Fruit fly (Drosophila melanogaster) whole organism, embryonic: Measurements from ENCODE around the gene CG32708.

ENCODE experiments used
- ATbp ChIP-seq: fragments of 200-800 bp; sonication (Bioruptor generic); optimal IDR thresholded peaks from 2 replicates; lab custom pipeline; 2017; ENCODE audit warnings: missing biosample characterization, mild to moderate bottlenecking, missing genetic modification characterization, missing genetic modification reagents
- Atf6 ChIP-seq: fragments of 200-800 bp; sonication (Bioruptor generic); IDR thresholded peaks from 2 replicates; pipeline ENCODE4 v1.3.6; 2022; ENCODE audit warnings: missing biosample characterization, missing genetic modification characterization
- Awh ChIP-seq: fragments of 200-800 bp; sonication (Bioruptor generic); IDR thresholded peaks from 2 replicates; pipeline ENCODE4, ENCODE4 v1.3.6; 2022; ENCODE audit warnings: missing biosample characterization, missing genetic modification characterization
- Bdp1 ChIP-seq: fragments of 200-800 bp; sonication (Bioruptor generic); optimal IDR thresholded peaks from 3 replicates; lab custom pipeline; 2016; ENCODE audit warnings: missing biosample characterization, missing genetic modification characterization
- CG11093 ChIP-seq: fragments of 200-800 bp; sonication (Bioruptor generic); IDR thresholded peaks from 3 replicates; pipeline ENCODE4 v1.3.6; 2022; ENCODE audit warnings: missing biosample characterization, missing genetic modification characterization
- CG11504 ChIP-seq: fragments of 200-800 bp; sonication (Bioruptor generic); optimal IDR thresholded peaks from 3 replicates; lab custom pipeline; 2019; ENCODE audit warnings: missing biosample characterization, mild to moderate bottlenecking, missing genetic modification characterization, moderate library complexity
- CG1233 ChIP-seq: fragments of 200-800 bp; sonication (Bioruptor generic); optimal IDR thresholded peaks from 4 replicates; lab custom pipeline; 2018; ENCODE audit warnings: missing biosample characterization, mild to moderate bottlenecking, missing genetic modification characterization
- CG12659 ChIP-seq: fragments of 200-800 bp; sonication (Bioruptor generic); optimal IDR thresholded peaks from 3 replicates; lab custom pipeline; 2017; ENCODE audit warnings: mild to moderate bottlenecking, missing biosample characterization, missing genetic modification reagents, missing genetic modification characterization
- CG15696 ChIP-seq: fragments of 200-800 bp; sonication (Bioruptor generic); optimal IDR thresholded peaks from 2 replicates; lab custom pipeline; 2019; ENCODE audit warnings: missing biosample characterization, mild to moderate bottlenecking, missing genetic modification characterization, moderate library complexity
- CG17186 ChIP-seq: fragments of 200-800 bp; sonication (Bioruptor generic); optimal IDR thresholded peaks from 3 replicates; lab custom pipeline; 2017; ENCODE audit warnings: missing biosample characterization, missing genetic modification reagents, missing genetic modification characterization
- CG17385 ChIP-seq: fragments of 200-800 bp; sonication (Bioruptor generic); optimal IDR thresholded peaks from 3 replicates; lab custom pipeline; 2018; ENCODE audit warnings: missing biosample characterization, mild to moderate bottlenecking, missing genetic modification characterization
- CG18476 ChIP-seq: fragments of 200-800 bp; sonication (Bioruptor generic); optimal IDR thresholded peaks from 2 replicates; lab custom pipeline; 2016; ENCODE audit warnings: missing biosample characterization, mild to moderate bottlenecking, missing genetic modification characterization
- CG18619 ChIP-seq: fragments of 200-800 bp; sonication (Bioruptor generic); optimal IDR thresholded peaks from 3 replicates; lab custom pipeline; 2017; ENCODE audit warnings: missing biosample characterization, mild to moderate bottlenecking, missing genetic modification characterization
- CG30431 ChIP-seq: fragments of 200-800 bp; sonication (Bioruptor generic); optimal IDR thresholded peaks from 2 replicates; lab custom pipeline; 2017; ENCODE audit warnings: missing biosample characterization, missing genetic modification characterization
- CG3065 ChIP-seq: fragments of 200-800 bp; sonication (Bioruptor generic); optimal IDR thresholded peaks from 2 replicates; lab custom pipeline; 2016; ENCODE audit warnings: missing biosample characterization, missing genetic modification characterization
- CG32532 ChIP-seq: fragments of 200-800 bp; sonication (Bioruptor generic); IDR thresholded peaks from 2 replicates; pipeline ENCODE4 v1.3.6; 2022; ENCODE audit warnings: missing biosample characterization, missing genetic modification characterization
- CG4730 ChIP-seq: fragments of 200-800 bp; sonication (Bioruptor generic); IDR thresholded peaks from 2 replicates; pipeline ENCODE4 v1.3.6; 2022; ENCODE audit warnings: missing biosample characterization, missing genetic modification characterization
- CG6791 ChIP-seq: fragments of 200-800 bp; sonication (Bioruptor generic); IDR thresholded peaks from 3 replicates; pipeline ENCODE4 v1.3.6; 2022; ENCODE audit warnings: missing biosample characterization, missing genetic modification characterization; ENCODE audit not compliant: partially characterized antibody
- CG7839 ChIP-seq: fragments of 200-800 bp; sonication (Bioruptor generic); optimal IDR thresholded peaks from 3 replicates; lab custom pipeline; 2018; ENCODE audit warnings: missing biosample characterization, mild to moderate bottlenecking, missing genetic modification characterization, moderate library complexity
- CG8944 ChIP-seq: fragments of 200-800 bp; sonication (Bioruptor generic); optimal IDR thresholded peaks from 3 replicates; lab custom pipeline; 2016; ENCODE audit warnings: missing biosample characterization, missing genetic modification characterization
- CG9797 ChIP-seq: fragments of 200-800 bp; sonication (Bioruptor generic); optimal IDR thresholded peaks from 3 replicates; lab custom pipeline; 2018; ENCODE audit warnings: missing biosample characterization, mild to moderate bottlenecking, missing genetic modification characterization
- Camta ChIP-seq: fragments of 200-800 bp; sonication (Bioruptor generic); optimal IDR thresholded peaks from 2 replicates; lab custom pipeline; 2016; ENCODE audit warnings: missing biosample characterization, missing genetic modification characterization
- D ChIP-seq, 2 experiments: fragments of 200-800 bp in 1 of 2; fragments of >200 bp in 1 of 2; sonication (Bioruptor generic) in 1 of 2; optimal IDR thresholded peaks; 2 replicates in 1 of 2; 3 replicates in 1 of 2; lab custom pipeline; 2017; ENCODE audit warnings: mild to moderate bottlenecking in 1 of 2, missing biosample characterization in 1 of 2, missing genetic modification characterization in 1 of 2, missing genetic modification reagents in 1 of 2
- Dp ChIP-seq: fragments of 200-800 bp; sonication (Bioruptor generic); optimal IDR thresholded peaks from 2 replicates; lab custom pipeline; 2018; ENCODE audit warnings: missing biosample characterization, mild to moderate bottlenecking, missing genetic modification characterization, moderate library complexity
- Eip74EF ChIP-seq, 2 experiments: fragments of 200-800 bp in 1 of 2; fragments of >200 bp in 1 of 2; sonication (Bioruptor generic) in 1 of 2; optimal IDR thresholded peaks; 2 replicates each; lab custom pipeline; 2017 to 2019; ENCODE audit warnings: missing biosample characterization in 2 of 2, missing genetic modification characterization in 2 of 2, mild to moderate bottlenecking in 1 of 2, moderate library complexity in 1 of 2
- Hr3 ChIP-seq: fragments of 200-800 bp; sonication (Bioruptor generic); optimal IDR thresholded peaks from 3 replicates; lab custom pipeline; 2016; ENCODE audit warnings: missing biosample characterization, missing genetic modification characterization
- Lhr ChIP-seq: fragments of 200-800 bp; sonication (Bioruptor generic); optimal IDR thresholded peaks from 3 replicates; lab custom pipeline; 2017; ENCODE audit warnings: mild to moderate bottlenecking, missing biosample characterization, missing genetic modification reagents, missing genetic modification characterization
- Lpt ChIP-seq: fragments of >200 bp; optimal IDR thresholded peaks from 2 replicates; lab custom pipeline; 2018; ENCODE audit warnings: missing biosample characterization, missing genetic modification characterization
- MBD-R2 ChIP-seq: fragments of 200-800 bp; sonication (Bioruptor generic); IDR thresholded peaks from 2 replicates; pipeline ENCODE4 v1.3.6; 2022; ENCODE audit warnings: missing biosample characterization, missing genetic modification characterization
- Six4 ChIP-seq: fragments of 200-800 bp; sonication (Bioruptor generic); optimal IDR thresholded peaks from 2 replicates; lab custom pipeline; 2016; ENCODE audit warnings: missing biosample characterization, missing genetic modification characterization
- Sox102F ChIP-seq: fragments of 200-800 bp; sonication (Bioruptor generic); optimal IDR thresholded peaks from 2 replicates; lab custom pipeline; 2018; ENCODE audit warnings: missing biosample characterization, mild to moderate bottlenecking, missing genetic modification characterization, moderate library complexity
- Tbp ChIP-seq: fragments of >200 bp; optimal IDR thresholded peaks from 2 replicates; lab custom pipeline; 2018; ENCODE audit warnings: missing biosample characterization, missing genetic modification characterization
- Trl ChIP-seq, 3 experiments: fragments of >200 bp in 2 of 3; fragments of 200-800 bp in 1 of 3; sonication (Bioruptor generic) in 1 of 3; optimal IDR thresholded peaks; 2 replicates in 1 of 3; 3 replicates in 2 of 3; lab custom pipeline; 2016 to 2017; ENCODE audit warnings: missing biosample characterization in 1 of 3, missing genetic modification characterization in 1 of 3
- ab ChIP-seq: fragments of 200-800 bp; sonication (Bioruptor generic); optimal IDR thresholded peaks from 2 replicates; lab custom pipeline; 2016; ENCODE audit warnings: missing biosample characterization, missing genetic modification characterization
- bsh ChIP-seq, 2 experiments: fragments of 200-800 bp; sonication (Bioruptor generic); optimal IDR thresholded peaks; 2 replicates each; lab custom pipeline; 2017 to 2018; ENCODE audit warnings: mild to moderate bottlenecking in 2 of 2, missing biosample characterization in 2 of 2, missing genetic modification characterization in 2 of 2, moderate library complexity in 1 of 2
- cad ChIP-seq: fragments of >200 bp; optimal IDR thresholded peaks from 2 replicates; lab custom pipeline; 2017; ENCODE audit warnings: missing biosample characterization, missing genetic modification characterization
- cwo ChIP-seq: fragments of 200-800 bp; sonication (Bioruptor generic); optimal IDR thresholded peaks from 3 replicates; lab custom pipeline; 2017; ENCODE audit warnings: missing biosample characterization, missing genetic modification characterization, mild to moderate bottlenecking, moderate library complexity, missing genetic modification reagents
- dmrt11E ChIP-seq: fragments of 200-800 bp; sonication (Bioruptor generic); optimal IDR thresholded peaks from 3 replicates; lab custom pipeline; 2018; ENCODE audit warnings: missing biosample characterization, mild to moderate bottlenecking, missing genetic modification characterization, moderate library complexity
- exex ChIP-seq: fragments of 200-800 bp; sonication (Bioruptor generic); optimal IDR thresholded peaks from 4 replicates; lab custom pipeline; 2018; ENCODE audit warnings: missing biosample characterization, mild to moderate bottlenecking, missing genetic modification characterization, moderate library complexity
- fd102C ChIP-seq: fragments of 200-800 bp; sonication (Bioruptor generic); optimal IDR thresholded peaks from 2 replicates; lab custom pipeline; 2018; ENCODE audit warnings: missing biosample characterization, mild to moderate bottlenecking, missing genetic modification characterization, moderate library complexity
- her ChIP-seq: fragments of 200-800 bp; sonication (Bioruptor generic); optimal IDR thresholded peaks from 2 replicates; lab custom pipeline; 2016; ENCODE audit warnings: missing biosample characterization, missing genetic modification characterization
- kni ChIP-seq: fragments of 200-800 bp; sonication (Bioruptor generic); optimal IDR thresholded peaks from 3 replicates; lab custom pipeline; 2017; ENCODE audit warnings: mild to moderate bottlenecking, missing biosample characterization, missing genetic modification reagents, missing genetic modification characterization
- lov ChIP-seq, 2 experiments: fragments of 200-800 bp in 1 of 2; fragments of >200 bp in 1 of 2; sonication (Bioruptor generic) in 1 of 2; IDR thresholded peaks in 1 of 2; optimal IDR thresholded peaks in 1 of 2; 2 replicates in 1 of 2; 3 replicates in 1 of 2; pipeline versions ENCODE4 v1.3.6 to Lab custom; 2017 to 2022; ENCODE audit warnings: missing biosample characterization in 1 of 2, missing genetic modification characterization in 1 of 2
- nau ChIP-seq: fragments of 200-800 bp; sonication (Bioruptor generic); optimal IDR thresholded peaks from 3 replicates; lab custom pipeline; 2017; ENCODE audit warnings: missing biosample characterization, mild to moderate bottlenecking, missing genetic modification characterization, missing genetic modification reagents
- pita ChIP-seq: fragments of 200-800 bp; sonication (Bioruptor generic); optimal IDR thresholded peaks from 2 replicates; lab custom pipeline; 2017; ENCODE audit warnings: missing biosample characterization, mild to moderate bottlenecking, missing genetic modification characterization
- ro ChIP-seq: fragments of 200-800 bp; sonication (Bioruptor generic); IDR thresholded peaks from 2 replicates; pipeline ENCODE4 v1.3.6; 2022; ENCODE audit warnings: missing biosample characterization, missing genetic modification characterization
- sens ChIP-seq: fragments of 200-800 bp; sonication (Bioruptor generic); peaks from one replicate; lab custom pipeline; 2016; ENCODE audit warnings: missing biosample characterization, missing genetic modification characterization
- sima ChIP-seq: fragments of 200-800 bp; sonication (Bioruptor generic); optimal IDR thresholded peaks from 2 replicates; lab custom pipeline; 2016; ENCODE audit warnings: missing biosample characterization, missing genetic modification characterization

Gene CG32708

DNA sequence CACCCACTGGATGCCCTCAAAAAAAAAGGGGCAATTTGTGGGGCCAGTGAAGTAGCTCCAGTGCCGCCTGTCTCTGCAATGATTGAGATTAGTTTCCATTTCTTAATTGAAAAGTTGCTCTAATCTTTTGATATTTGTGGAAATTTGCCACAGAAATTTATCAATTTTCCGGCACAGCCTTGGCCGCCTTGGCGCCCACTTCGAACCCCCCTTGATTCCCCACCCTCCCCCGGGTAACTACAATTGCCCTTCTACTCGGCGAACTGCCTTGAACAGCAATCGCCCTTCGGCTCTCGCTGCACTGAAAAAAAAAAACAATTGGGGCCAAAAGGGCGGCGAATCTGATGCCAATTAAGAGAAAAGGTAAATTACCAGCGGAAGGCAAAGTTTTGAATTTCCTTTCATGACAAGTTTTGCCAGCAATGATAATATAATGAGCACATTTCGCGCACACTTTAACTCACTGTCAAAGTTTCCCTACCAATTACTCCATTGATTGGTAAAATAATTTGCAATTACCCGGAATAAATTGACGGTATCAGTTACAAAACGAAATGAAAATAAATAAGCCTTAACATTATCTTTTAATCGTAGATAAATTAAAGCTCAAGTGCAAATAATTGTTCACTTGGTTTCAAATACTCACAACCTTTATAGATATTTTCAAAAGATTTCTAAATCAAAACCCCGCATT lies 34.1 kb downstream of the CG32708 start (continued):
- TF ChIP-seq MBD-R2 (no peak), CG3065 (GFP tag; lab: Kevin White, UChicago) (no peak), CG18476 (no peak), Lpt (no peak), Sox102F (GFP tag; lab: Kevin White, UChicago) (no peak), CG9797 (GFP tag; lab: Kevin White, UChicago) (no peak), bsh (GFP tag; optimal IDR thresholded peaks at IDR 0.05; lab: Kevin White, UChicago) (peak in 1 of 2 experiments; percentile 18), cwo (GFP tag; lab: Kevin White, UChicago) (peak; percentile 0), CG15696 (no peak), Dp (GFP tag; lab: Kevin White, UChicago) (no peak), Eip74EF (GFP tag; optimal IDR thresholded peaks at IDR 0.05; lab: Kevin White, UChicago) (no peak), exex (tag; lab: Kevin White, UChicago) (no peak), lov (optimal IDR thresholded peaks at IDR 0.05; lab: Kevin White, UChicago) (no peak), lov (GFP tag; IDR thresholded peaks at IDR 0.05; lab: Robert Waterston, UW) (no peak), Hr3 (GFP tag; lab: Kevin White, UChicago) (peak; percentile 17), Awh (no peak), ATbp (GFP tag; lab: Kevin White, UChicago) (no peak), CG12659 (GFP tag; lab: Kevin White, UChicago) (peak; percentile 15), Tbp (GFP tag; lab: Kevin White, UChicago) (no peak), nau (no peak), CG11504 (peak; percentile 67), sima (GFP tag; lab: Kevin White, UChicago) (no peak), CG17385 (GFP tag; lab: Kevin White, UChicago) (peak; percentile 39), Atf6 (GFP tag; lab: Robert Waterston, UW) (no peak), Six4 (GFP tag; lab: Kevin White, UChicago) (no peak), Camta (no peak), CG18619 (GFP tag; lab: Kevin White, UChicago) (peak; percentile 5), pita (no peak), her (GFP tag; lab: Kevin White, UChicago) (no peak), fd102C (GFP tag; lab: Kevin White, UChicago) (no peak), CG17186 (GFP tag; lab: Kevin White, UChicago) (no peak), sens (GFP tag; lab: Kevin White, UChicago) (peak; percentile 73), cad (no peak), CG30431 (GFP tag; lab: Kevin White, UChicago) (no peak), CG4730 (GFP tag; lab: Robert Waterston, UW) (no peak), D (optimal IDR thresholded peaks at IDR 0.05; lab: Kevin White, UChicago) (no peak), D (GFP tag; optimal IDR thresholded peaks at IDR 0.05; lab: Kevin White, UChicago) (peak; percentile 46), kni (no peak), CG32532 (GFP tag; lab: Robert Waterston, UW) (no peak), Trl (optimal IDR thresholded peaks at IDR 0.05; lab: Kevin White, UChicago) (no peak), Trl (GFP tag; optimal IDR thresholded peaks at IDR 0.05; lab: Kevin White, UChicago) (no peak), CG1233 (GFP tag; lab: Kevin White, UChicago) (peak; percentile 12), CG6791 (no peak), CG11093 (GFP tag; lab: Robert Waterston, UW) (no peak), Lhr (GFP tag; lab: Kevin White, UChicago) (no peak), Bdp1 (GFP tag; lab: Kevin White, UChicago) (no peak), dmrt11E (tag; lab: Kevin White, UChicago) (no peak), ro (GFP tag; lab: Robert Waterston, UW) (no peak), ab (GFP tag; lab: Kevin White, UChicago) (no peak), CG7839 (tag; lab: Kevin White, UChicago) (peak; percentile 37), CG8944 (no peak)
